Fruit fly (Drosophila melanogaster) whole organism, prepupa: ENCODE measurements around the gene Tbcd.

ENCODE experiments used
- Blimp-1 ChIP-seq: fragments of 200-800 bp; sonication (Bioruptor generic); optimal IDR thresholded peaks from 3 replicates; lab custom pipeline; 2017; ENCODE audit warnings: missing biosample characterization, missing genetic modification characterization, mild to moderate bottlenecking, moderate library complexity, missing genetic modification reagents
- CG10669 ChIP-seq: fragments of 200-800 bp; sonication (Bioruptor generic); optimal IDR thresholded peaks from 3 replicates; lab custom pipeline; 2018; ENCODE audit warnings: missing biosample characterization, mild to moderate bottlenecking, missing genetic modification characterization, moderate library complexity
- CG11762 ChIP-seq: fragments of 200-800 bp; sonication (Bioruptor generic); optimal IDR thresholded peaks from 3 replicates; lab custom pipeline; 2016; ENCODE audit warnings: missing biosample characterization, missing genetic modification characterization; ENCODE audit not compliant: insufficient read depth
- CG11902 ChIP-seq: fragments of 200-800 bp; sonication (Bioruptor generic); optimal IDR thresholded peaks from 3 replicates; lab custom pipeline; 2016; ENCODE audit warnings: missing biosample characterization, missing genetic modification characterization
- CG1621 ChIP-seq: fragments of 200-800 bp; sonication (Bioruptor generic); optimal IDR thresholded peaks from 3 replicates; lab custom pipeline; 2018; ENCODE audit warnings: missing biosample characterization, mild to moderate bottlenecking, missing genetic modification characterization
- CG16779 ChIP-seq: fragments of 200-800 bp; sonication (Bioruptor generic); optimal IDR thresholded peaks from 3 replicates; lab custom pipeline; 2017; ENCODE audit warnings: missing biosample characterization, mild to moderate bottlenecking, missing genetic modification characterization
- CG31627 ChIP-seq: fragments of 200-800 bp; sonication (Bioruptor generic); optimal IDR thresholded peaks from 3 replicates; lab custom pipeline; 2016; ENCODE audit warnings: missing biosample characterization, missing genetic modification characterization
- CG32006 ChIP-seq: fragments of 200-800 bp; sonication (Bioruptor generic); optimal IDR thresholded peaks from 3 replicates; lab custom pipeline; 2017; ENCODE audit warnings: missing biosample characterization, mild to moderate bottlenecking, missing genetic modification characterization
- CG34406 ChIP-seq: fragments of 200-800 bp; sonication (Bioruptor generic); optimal IDR thresholded peaks from 3 replicates; lab custom pipeline; 2016; ENCODE audit warnings: missing biosample characterization, missing genetic modification characterization
- CG3919 ChIP-seq: fragments of 200-800 bp; sonication (Bioruptor generic); optimal IDR thresholded peaks from 3 replicates; lab custom pipeline; 2016; ENCODE audit warnings: missing biosample characterization, missing genetic modification characterization
- CG6163 ChIP-seq: fragments of 200-800 bp; sonication (Bioruptor generic); IDR thresholded peaks from 3 replicates; pipeline ENCODE4 v1.3.6; 2022; ENCODE audit warnings: missing biosample characterization, missing genetic modification characterization
- CG6276 ChIP-seq: fragments of 200-800 bp; sonication (Bioruptor generic); optimal IDR thresholded peaks from 2 replicates; lab custom pipeline; 2017; ENCODE audit warnings: missing biosample characterization, mild to moderate bottlenecking, missing genetic modification characterization
- CG6792 ChIP-seq: fragments of 200-800 bp; sonication (Bioruptor generic); optimal IDR thresholded peaks from 3 replicates; lab custom pipeline; 2016; ENCODE audit warnings: missing biosample characterization, missing genetic modification characterization
- CG6808 ChIP-seq: fragments of 200-800 bp; sonication (Bioruptor generic); optimal IDR thresholded peaks from 3 replicates; lab custom pipeline; 2017; ENCODE audit warnings: missing biosample characterization, missing genetic modification characterization, mild to moderate bottlenecking, moderate library complexity, missing genetic modification reagents
- CG7368 ChIP-seq: fragments of 200-800 bp; sonication (Bioruptor generic); optimal IDR thresholded peaks from 3 replicates; lab custom pipeline; 2016; ENCODE audit warnings: missing biosample characterization, missing genetic modification characterization
- CG8119 ChIP-seq: fragments of 200-800 bp; sonication (Bioruptor generic); IDR thresholded peaks from 3 replicates; pipeline ENCODE4 v1.3.6; 2022; ENCODE audit warnings: missing biosample characterization, missing genetic modification characterization
- CG8319 ChIP-seq: fragments of 200-800 bp; sonication (Bioruptor generic); optimal IDR thresholded peaks from 3 replicates; lab custom pipeline; 2016; ENCODE audit warnings: missing biosample characterization, missing genetic modification characterization
- CG8632 ChIP-seq: fragments of 200-800 bp; sonication (Bioruptor generic); optimal IDR thresholded peaks from 3 replicates; lab custom pipeline; 2016; ENCODE audit warnings: missing biosample characterization, missing genetic modification characterization
- CG9139 ChIP-seq: fragments of 200-800 bp; sonication (Bioruptor generic); optimal IDR thresholded peaks from 3 replicates; lab custom pipeline; 2017; ENCODE audit warnings: missing biosample characterization, mild to moderate bottlenecking, missing genetic modification characterization
- Eip75B ChIP-seq: fragments of 200-800 bp; sonication (Bioruptor generic); optimal IDR thresholded peaks from 3 replicates; lab custom pipeline; 2016; ENCODE audit warnings: missing biosample characterization, missing genetic modification characterization
- Eip78C ChIP-seq: fragments of 200-800 bp; sonication (Bioruptor generic); peaks from one replicate; lab custom pipeline; 2016; ENCODE audit warnings: missing biosample characterization, missing genetic modification characterization
- Eip93F ChIP-seq: fragments of 200-800 bp; sonication (Bioruptor generic); optimal IDR thresholded peaks from 2 replicates; lab custom pipeline; 2016; ENCODE audit warnings: missing biosample characterization, mild to moderate bottlenecking, missing genetic modification characterization
- Ets96B ChIP-seq: fragments of 200-800 bp; optimal IDR thresholded peaks from 2 replicates; lab custom pipeline; 2019; ENCODE audit warnings: missing biosample characterization, mild to moderate bottlenecking, missing genetic modification characterization, moderate library complexity
- Gug ChIP-seq: fragments of 200-800 bp; sonication (Bioruptor generic); IDR thresholded peaks from 2 replicates; pipeline ENCODE4 v1.3.6; 2022; ENCODE audit warnings: missing biosample characterization, missing genetic modification characterization
- Hr38 ChIP-seq: sonication (Bioruptor generic); optimal IDR thresholded peaks from 2 replicates; lab custom pipeline; 2016; ENCODE audit warnings: missing biosample characterization, missing genetic modification characterization
- Hr39 ChIP-seq: fragments of 200-800 bp; sonication (Bioruptor generic); optimal IDR thresholded peaks from 2 replicates; lab custom pipeline; 2016; ENCODE audit warnings: missing biosample characterization, missing genetic modification characterization
- Hr4 ChIP-seq: fragments of 200-800 bp; sonication (Bioruptor generic); optimal IDR thresholded peaks from 3 replicates; lab custom pipeline; 2016; ENCODE audit warnings: missing biosample characterization, missing genetic modification characterization
- Lpt ChIP-seq: fragments of 200-800 bp; sonication (Bioruptor generic); optimal IDR thresholded peaks from 3 replicates; lab custom pipeline; 2016; ENCODE audit warnings: missing biosample characterization, missing genetic modification characterization
- Met ChIP-seq: fragments of 200-800 bp; sonication (Bioruptor generic); optimal IDR thresholded peaks from 3 replicates; lab custom pipeline; 2016; ENCODE audit warnings: missing biosample characterization, missing genetic modification characterization
- Smox ChIP-seq: fragments of 200-800 bp; sonication (Bioruptor generic); optimal IDR thresholded peaks from 3 replicates; lab custom pipeline; 2016; ENCODE audit warnings: missing biosample characterization, missing genetic modification characterization
- Sox102F ChIP-seq: fragments of 200-800 bp; sonication (Bioruptor generic); optimal IDR thresholded peaks from 2 replicates; lab custom pipeline; 2016; ENCODE audit warnings: missing biosample characterization, mild to moderate bottlenecking, missing genetic modification characterization
- Sox14 ChIP-seq: fragments of 200-800 bp; sonication (Bioruptor generic); optimal IDR thresholded peaks from 3 replicates; lab custom pipeline; 2016; ENCODE audit warnings: missing biosample characterization, missing genetic modification characterization
- Sox15 ChIP-seq: fragments of 200-800 bp; sonication (Bioruptor generic); optimal IDR thresholded peaks from 3 replicates; lab custom pipeline; 2016; ENCODE audit warnings: missing biosample characterization, missing genetic modification characterization
- acj6 ChIP-seq: fragments of 200-800 bp; sonication (Bioruptor generic); optimal IDR thresholded peaks from 3 replicates; lab custom pipeline; 2016; ENCODE audit warnings: missing biosample characterization, missing genetic modification characterization
- cyc ChIP-seq: fragments of 200-800 bp; sonication (Bioruptor generic); optimal IDR thresholded peaks from 3 replicates; lab custom pipeline; 2016; ENCODE audit warnings: missing biosample characterization, missing genetic modification characterization
- dac ChIP-seq: fragments of 200-800 bp; sonication (Bioruptor generic); optimal IDR thresholded peaks from 2 replicates; lab custom pipeline; 2017; ENCODE audit warnings: missing biosample characterization, mild to moderate bottlenecking, missing genetic modification characterization
- dsx ChIP-seq: fragments of 200-800 bp; optimal IDR thresholded peaks from 3 replicates; lab custom pipeline; 2019; ENCODE audit warnings: missing biosample characterization, mild to moderate bottlenecking, missing genetic modification characterization, moderate library complexity; ENCODE audit not compliant: poor library complexity, severe bottlenecking
- eg ChIP-seq: fragments of 200-800 bp; sonication (Bioruptor generic); IDR thresholded peaks from 3 replicates; pipeline ENCODE4 v1.3.6; 2022; ENCODE audit warnings: missing biosample characterization, missing genetic modification characterization
- esn ChIP-seq: fragments of 200-800 bp; sonication (Bioruptor generic); optimal IDR thresholded peaks from 2 replicates; lab custom pipeline; 2016; ENCODE audit warnings: missing biosample characterization, mild to moderate bottlenecking, missing genetic modification characterization, moderate library complexity
- fd59A ChIP-seq: fragments of 200-800 bp; sonication (Bioruptor generic); optimal IDR thresholded peaks from 2 replicates; lab custom pipeline; 2017; ENCODE audit warnings: missing biosample characterization, mild to moderate bottlenecking, missing genetic modification characterization, missing genetic modification reagents
- fd85E ChIP-seq: fragments of 200-800 bp; sonication (Bioruptor generic); optimal IDR thresholded peaks from 3 replicates; lab custom pipeline; 2016; ENCODE audit warnings: missing biosample characterization, missing genetic modification characterization
- fkh ChIP-seq: fragments of 200-800 bp; sonication (Bioruptor generic); optimal IDR thresholded peaks from 3 replicates; lab custom pipeline; 2017; ENCODE audit warnings: missing biosample characterization, mild to moderate bottlenecking, missing genetic modification characterization, moderate library complexity
- lz ChIP-seq: fragments of 200-800 bp; sonication (Bioruptor generic); optimal IDR thresholded peaks from 3 replicates; lab custom pipeline; 2016; ENCODE audit warnings: missing biosample characterization, missing genetic modification characterization
- net ChIP-seq: fragments of 200-800 bp; sonication (Bioruptor generic); optimal IDR thresholded peaks from 3 replicates; lab custom pipeline; 2016; ENCODE audit warnings: missing biosample characterization, missing genetic modification characterization
- pdm3 ChIP-seq: fragments of 200-800 bp; sonication (Bioruptor generic); optimal IDR thresholded peaks from 3 replicates; lab custom pipeline; 2016; ENCODE audit warnings: missing biosample characterization, missing genetic modification characterization
- salr ChIP-seq, 2 experiments: fragments of 200-800 bp; sonication (Bioruptor generic); optimal IDR thresholded peaks; 3 replicates each; lab custom pipeline; 2016 to 2018; ENCODE audit warnings: missing biosample characterization in 2 of 2, missing genetic modification characterization in 2 of 2, mild to moderate bottlenecking in 1 of 2
- ss ChIP-seq, 2 experiments: fragments of 200-800 bp; sonication (Bioruptor generic); optimal IDR thresholded peaks; 2 replicates in 1 of 2; 3 replicates in 1 of 2; lab custom pipeline; 2017 to 2018; ENCODE audit warnings: mild to moderate bottlenecking in 2 of 2, missing biosample characterization in 2 of 2, missing genetic modification characterization in 2 of 2, moderate library complexity in 1 of 2
- svp ChIP-seq: fragments of 200-800 bp; sonication (Bioruptor generic); peaks from one replicate; lab custom pipeline; 2016; ENCODE audit warnings: missing biosample characterization, missing genetic modification characterization
- vri ChIP-seq: fragments of 200-800 bp; sonication (Bioruptor generic); optimal IDR thresholded peaks from 3 replicates; lab custom pipeline; 2016; ENCODE audit warnings: missing biosample characterization, mild to moderate bottlenecking, missing genetic modification characterization

Gene Tbcd

dm6 chr2L:2192123-2192601 is 44.8 kb downstream of the Tbcd start, which contains the start of gene CG10874:
TSS of gene CG10874 (minus strand) at chr2L:2192386.
- TF ChIP-seq CG1621 (tag; lab: Kevin White, UChicago) (peak; percentile 1), CG6792 (GFP tag; lab: Kevin White, UChicago) (no peak), Sox14 (GFP tag; lab: Kevin White, UChicago) (peak; percentile 75), CG3919 (GFP tag; lab: Kevin White, UChicago) (no peak)

- TF ChIP-seq CG32006 (GFP tag; lab: Kevin White, UChicago) (peak; percentile 56), CG8632 (no peak), Blimp-1 (peak; percentile 30), CG6276 (GFP tag; lab: Kevin White, UChicago) (peak; percentile 61), CG8119 (GFP tag; lab: Robert Waterston, UW) (no peak), CG34406 (GFP tag; lab: Kevin White, UChicago) (peak; percentile 26), acj6 (GFP tag; lab: Kevin White, UChicago) (peak; percentile 9), vri (peak; percentile 64), Eip78C (GFP tag; lab: Kevin White, UChicago) (no peak), svp (GFP tag; lab: Kevin White, UChicago) (peak; percentile 89), esn (GFP tag; lab: Kevin White, UChicago) (peak; percentile 25), net (peak; percentile 68), fd85E (no peak), CG31627 (GFP tag; lab: Kevin White, UChicago) (no peak), CG6808 (GFP tag; lab: Kevin White, UChicago) (peak; percentile 50), Eip75B (GFP tag; lab: Kevin White, UChicago) (peak; percentile 63), CG16779 (tag; lab: Kevin White, UChicago) (peak; percentile 60), CG1621 (tag; lab: Kevin White, UChicago) (peak; percentile 100), pdm3 (GFP tag; lab: Kevin White, UChicago) (peak; percentile 26), CG6163 (GFP tag; lab: Robert Waterston, UW) (no peak), salr (GFP tag; optimal IDR thresholded peaks at IDR 0.05; lab: Kevin White, UChicago) (peak in 1 of 2 experiments; percentile 9), Hr38 (GFP tag; lab: Kevin White, UChicago) (no peak), Smox (GFP tag; lab: Kevin White, UChicago) (peak; percentile 40), CG3919 (GFP tag; lab: Kevin White, UChicago) (peak; percentile 54), cyc (GFP tag; lab: Kevin White, UChicago) (no peak), Hr4 (GFP tag; lab: Kevin White, UChicago) (no peak), CG10669 (GFP tag; lab: Kevin White, UChicago) (peak; percentile 2), Met (peak; percentile 61), Eip93F (GFP tag; lab: Kevin White, UChicago) (no peak), CG8319 (GFP tag; lab: Kevin White, UChicago) (peak; percentile 56), CG11902 (no peak), eg (GFP tag; lab: Robert Waterston, UW) (no peak), dsx (peak; percentile 58), Ets96B (tag; lab: Kevin White, UChicago) (peak; percentile 52), Gug (no peak), fkh (GFP tag; lab: Kevin White, UChicago) (peak; percentile 53), ss (GFP tag; optimal IDR thresholded peaks at IDR 0.05; lab: Kevin White, UChicago) (peak; percentile 38 to 39), lz (GFP tag; lab: Kevin White, UChicago) (peak; percentile 31), CG6792 (GFP tag; lab: Kevin White, UChicago) (peak; percentile 12), CG9139 (GFP tag; lab: Kevin White, UChicago) (peak; percentile 74), Hr39 (GFP tag; lab: Kevin White, UChicago) (no peak), CG7368 (GFP tag; lab: Kevin White, UChicago) (peak; percentile 56), fd59A (GFP tag; lab: Kevin White, UChicago) (peak; percentile 2), Sox102F (GFP tag; lab: Kevin White, UChicago) (peak; percentile 45), Sox15 (no peak), Lpt (GFP tag; lab: Kevin White, UChicago) (peak; percentile 72), CG11762 (no peak), dac (GFP tag; lab: Kevin White, UChicago) (no peak)
These were observed 46.1 kb downstream of the Tbcd start for dm6 chr2L:2193357-2193780.
